Worm (Caenorhabditis elegans) whole organism, L4 larva: Measurements from ENCODE around the gene F45E1.2.

Experiments used
- arid-1 ChIP-seq: fragments of 200-800 bp; sonication (Bioruptor generic); conservative IDR thresholded peaks from 2 replicates; pipeline ENCODE4 v1.3.6; 2022; ENCODE audit warnings: missing genetic modification reagents, missing genetic modification characterization, missing compliant biosample characterization
- hmg-1.1 ChIP-seq: fragments of 200-800 bp; sonication (Bioruptor generic); IDR thresholded peaks from 2 replicates; pipeline ENCODE4 v1.3.6; 2022; ENCODE audit warnings: missing genetic modification reagents, missing genetic modification characterization, missing compliant biosample characterization
- lin-13 ChIP-seq: fragments of 150-350 bp; optimal IDR thresholded peaks from 2 replicates; lab custom pipeline; 2014; ENCODE audit warnings: missing biosample characterization, missing genetic modification reagents, missing genetic modification characterization
- nhr-25 ChIP-seq: sonication (generic microtip); optimal IDR thresholded peaks from 2 replicates; lab custom pipeline; 2017; ENCODE audit warnings: missing genetic modification characterization, mild to moderate bottlenecking, missing compliant biosample characterization, antibody characterized with exemption, moderate library complexity, borderline replicate concordance; ENCODE audit not compliant: insufficient read depth
- pha-4 ChIP-seq, 2 experiments: fragments of 150-350 bp in 1 of 2; fragments of 200-800 bp in 1 of 2; sonication (Bioruptor generic) in 1 of 2; IDR thresholded peaks in 1 of 2; optimal IDR thresholded peaks in 1 of 2; 2 replicates each; pipeline versions ENCODE4 v1.3.6 to Lab custom; 2014 to 2022; ENCODE audit warnings: missing genetic modification characterization in 2 of 2, missing genetic modification reagents in 2 of 2, missing biosample characterization in 1 of 2, missing compliant biosample characterization in 1 of 2
- skn-1 ChIP-seq: fragments of 150-350 bp; optimal IDR thresholded peaks from 2 replicates; lab custom pipeline; 2014; ENCODE audit warnings: missing biosample characterization, missing genetic modification characterization
- snpc-4 ChIP-seq: fragments of 150-350 bp; optimal IDR thresholded peaks from 2 replicates; lab custom pipeline; 2014; ENCODE audit warnings: missing biosample characterization, missing genetic modification characterization
- unc-39 ChIP-seq: sonication (generic microtip); optimal IDR thresholded peaks from 2 replicates; lab custom pipeline; 2017; ENCODE audit warnings: missing biosample characterization, missing genetic modification characterization

ce11 chrX:8029080-8029479 is 25.5 kb downstream of the F45E1.2 start, which contains the start of gene C34D10.1:
- TF ChIP-seq skn-1 (tag; lab: Kevin White, UChicago) (no peak), lin-13 (GFP tag; lab: Kevin White, UChicago) (peak; percentile 5), nhr-25 (tag; lab: Kevin White, UChicago) (peak; percentile 61), unc-39 (no peak), arid-1 (GFP tag; lab: Robert Waterston, UW) (no peak; the same call in 1 of the 2 replicates), pha-4 (GFP tag; IDR thresholded peaks at IDR 0.05; lab: Robert Waterston, UW) (0 out of 2 replicates have a peak, but pooled peaks have one; percentile 19), pha-4 (tag; optimal IDR thresholded peaks at IDR 0.05; lab: Kevin White, UChicago) (peak; percentile 25), hmg-1.1 (GFP tag; lab: Robert Waterston, UW) (peak; percentile 78), snpc-4 (no peak)
